Worm (Caenorhabditis elegans) whole organism, mixed stage, embryonic: Measurements from ENCODE around the gene B0310.2.

Source experiments
- ces-1 ChIP-seq: fragments of 150-350 bp; optimal IDR thresholded peaks from 2 replicates; lab custom pipeline; 2014; ENCODE audit warnings: missing biosample characterization, missing genetic modification reagents, missing genetic modification characterization
- elt-3 ChIP-seq: fragments of 150-350 bp; optimal IDR thresholded peaks from 2 replicates; lab custom pipeline; 2014; ENCODE audit warnings: missing biosample characterization, missing genetic modification characterization
- flh-1 ChIP-seq: fragments of 200-800 bp; sonication (Bioruptor generic); optimal IDR thresholded peaks from 2 replicates; lab custom pipeline; 2018; ENCODE audit warnings: mild to moderate bottlenecking, missing genetic modification characterization, moderate library complexity, missing compliant biosample characterization
- lin-13 ChIP-seq: fragments of 150-350 bp; optimal IDR thresholded peaks from 2 replicates; lab custom pipeline; 2014; ENCODE audit warnings: missing biosample characterization, missing genetic modification characterization
- mab-5 ChIP-seq: fragments of 150-350 bp; optimal IDR thresholded peaks from 2 replicates; lab custom pipeline; 2014; ENCODE audit warnings: missing biosample characterization, missing genetic modification characterization
- nhr-12 ChIP-seq: fragments of 150-350 bp; optimal IDR thresholded peaks from 2 replicates; lab custom pipeline; 2014; ENCODE audit warnings: missing biosample characterization, missing genetic modification characterization
- nhr-237 ChIP-seq: fragments of 150-350 bp; optimal IDR thresholded peaks from 2 replicates; lab custom pipeline; 2014; ENCODE audit warnings: missing biosample characterization, missing genetic modification characterization
- nhr-28 ChIP-seq: fragments of 150-350 bp; optimal IDR thresholded peaks from 2 replicates; lab custom pipeline; 2014; ENCODE audit warnings: missing biosample characterization, missing genetic modification characterization
- nhr-76 ChIP-seq: sonication (generic microtip); optimal IDR thresholded peaks from 2 replicates; lab custom pipeline; 2017; ENCODE audit warnings: missing biosample characterization, missing genetic modification characterization
- pha-4 ChIP-seq: fragments of 150-350 bp; optimal IDR thresholded peaks from 2 replicates; lab custom pipeline; 2018; ENCODE audit warnings: missing biosample characterization, missing genetic modification reagents, missing genetic modification characterization
- sptf-1 ChIP-seq: sonication (generic microtip); optimal IDR thresholded peaks from 2 replicates; lab custom pipeline; 2017; ENCODE audit warnings: mild to moderate bottlenecking, missing genetic modification characterization, moderate library complexity, missing compliant biosample characterization
- tbx-8 ChIP-seq: fragments of 200-800 bp; sonication (Bioruptor generic); optimal IDR thresholded peaks from 2 replicates; lab custom pipeline; 2018; ENCODE audit warnings: mild to moderate bottlenecking, missing genetic modification characterization, moderate library complexity, missing compliant biosample characterization
- unc-39 ChIP-seq: fragments of 150-350 bp; optimal IDR thresholded peaks from 2 replicates; lab custom pipeline; 2014; ENCODE audit warnings: missing biosample characterization, missing genetic modification characterization
- unc-62 ChIP-seq: fragments of 150-350 bp; optimal IDR thresholded peaks from 2 replicates; lab custom pipeline; 2014; ENCODE audit warnings: missing biosample characterization, missing genetic modification reagents, missing genetic modification characterization

DNA sequence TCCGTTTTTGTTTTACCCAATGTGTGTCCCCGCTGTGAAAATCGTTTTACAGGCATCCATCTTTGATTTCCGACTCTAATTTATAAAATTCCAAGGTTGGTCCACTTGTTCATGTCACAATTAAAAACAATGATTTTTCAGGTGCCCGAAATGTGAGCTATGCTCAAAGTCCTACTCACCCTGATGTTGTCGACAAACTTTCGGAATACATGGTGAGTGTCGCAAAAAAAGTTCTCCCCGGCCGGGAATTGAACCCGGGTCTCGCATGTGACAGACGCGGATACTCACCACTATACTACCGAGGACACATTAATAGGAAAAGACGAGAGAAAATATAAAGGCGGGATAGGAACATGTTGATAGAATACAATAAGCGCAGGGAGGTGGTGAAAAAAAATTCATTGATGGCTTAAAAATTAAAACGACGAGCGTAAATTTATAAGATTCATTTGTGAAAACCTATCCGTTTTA is 17.1 kb downstream of the B0310.2 start, which contains the start of gene egl-17:
- peak; percentile 41 for TF ChIP-seq nhr-237 (tag; lab: Kevin White, UChicago)
- TF ChIP-seq ces-1 = peak; percentile 61
- no peak for TF ChIP-seq mab-5 (tag; lab: Kevin White, UChicago)
- TF ChIP-seq sptf-1 (tag; lab: Kevin White, UChicago) = peak; percentile 97
- TF ChIP-seq nhr-28 (tag; lab: Kevin White, UChicago) = peak; percentile 41
- TF ChIP-seq unc-39 (tag; lab: Kevin White, UChicago) = no peak
- peak; percentile 34 for TF ChIP-seq elt-3 (tag; lab: Kevin White, UChicago)
- TF ChIP-seq pha-4 (tag; lab: Kevin White, UChicago) = peak; percentile 57
- TF ChIP-seq nhr-76 (tag; lab: Kevin White, UChicago) = no peak
- peak; percentile 71 for TF ChIP-seq nhr-12 (tag; lab: Kevin White, UChicago)
- peak; percentile 74 for TF ChIP-seq unc-62 (GFP tag; lab: Kevin White, UChicago)
- TF ChIP-seq flh-1 (GFP tag; lab: Kevin White, UChicago) = peak; percentile 88
- peak; percentile 20 for TF ChIP-seq lin-13 (tag; lab: Kevin White, UChicago)
- TF ChIP-seq tbx-8 (GFP tag; lab: Kevin White, UChicago) = peak; percentile 91
